Fruit fly (Drosophila melanogaster) whole organism, embryonic: Measurements from ENCODE around the gene CG14017.
A peak's percentile ranks its signal among the peaks of the same experiment; 100 is the strongest.

ENCODE experiments used
- BtbVII ChIP-seq: fragments of 200-800 bp; sonication (Bioruptor generic); optimal IDR thresholded peaks from 3 replicates; lab custom pipeline; 2017; ENCODE audit warnings: missing biosample characterization, mild to moderate bottlenecking, missing genetic modification characterization
- CG11085 ChIP-seq: fragments of 200-800 bp; sonication (Bioruptor generic); IDR thresholded peaks from 2 replicates; pipeline ENCODE4 v1.3.6; 2022; ENCODE audit warnings: missing biosample characterization, missing genetic modification characterization
- CG11695 ChIP-seq: fragments of 200-800 bp; sonication (Bioruptor generic); IDR thresholded peaks from 3 replicates; pipeline ENCODE4 v1.3.6; 2022; ENCODE audit warnings: missing biosample characterization, missing genetic modification characterization
- CG12104 ChIP-seq: fragments of 200-800 bp; sonication (Bioruptor generic); optimal IDR thresholded peaks from 3 replicates; lab custom pipeline; 2016; ENCODE audit warnings: missing biosample characterization, missing genetic modification characterization
- CG1529 ChIP-seq: fragments of 200-800 bp; sonication (Bioruptor generic); optimal IDR thresholded peaks from 3 replicates; lab custom pipeline; 2018; ENCODE audit warnings: missing biosample characterization, missing genetic modification characterization
- CG1792 ChIP-seq: fragments of 200-800 bp; sonication (Bioruptor generic); optimal IDR thresholded peaks from 2 replicates; lab custom pipeline; 2016; ENCODE audit warnings: missing biosample characterization, missing genetic modification characterization
- CG18262 ChIP-seq: fragments of 200-800 bp; optimal IDR thresholded peaks from 3 replicates; lab custom pipeline; 2019; ENCODE audit warnings: missing biosample characterization, mild to moderate bottlenecking, missing genetic modification characterization, moderate library complexity
- CG2202 ChIP-seq: fragments of 200-800 bp; sonication (Bioruptor generic); optimal IDR thresholded peaks from 2 replicates; lab custom pipeline; 2018; ENCODE audit warnings: missing biosample characterization, mild to moderate bottlenecking, missing genetic modification characterization
- CG2678 ChIP-seq: fragments of 200-800 bp; sonication (Bioruptor generic); optimal IDR thresholded peaks from 3 replicates; lab custom pipeline; 2019; ENCODE audit warnings: missing biosample characterization, mild to moderate bottlenecking, missing genetic modification characterization, moderate library complexity
- CG31365 ChIP-seq: fragments of 200-800 bp; sonication (Bioruptor generic); optimal IDR thresholded peaks from 2 replicates; lab custom pipeline; 2018; ENCODE audit warnings: missing biosample characterization, mild to moderate bottlenecking, missing genetic modification characterization
- CG4404 ChIP-seq: fragments of 200-800 bp; sonication (Bioruptor generic); IDR thresholded peaks from 2 replicates; pipeline ENCODE4 v1.3.6; 2022; ENCODE audit warnings: missing biosample characterization, missing genetic modification characterization
- CG6791 ChIP-seq: fragments of 200-800 bp; sonication (Bioruptor generic); IDR thresholded peaks from 3 replicates; pipeline ENCODE4 v1.3.6; 2022; ENCODE audit warnings: missing biosample characterization, missing genetic modification characterization; ENCODE audit not compliant: partially characterized antibody
- CG6813 ChIP-seq: fragments of 200-800 bp; sonication (Bioruptor generic); optimal IDR thresholded peaks from 2 replicates; lab custom pipeline; 2017; ENCODE audit warnings: missing biosample characterization, missing genetic modification characterization, mild to moderate bottlenecking, moderate library complexity, missing genetic modification reagents
- CG7839 ChIP-seq: fragments of 200-800 bp; sonication (Bioruptor generic); optimal IDR thresholded peaks from 3 replicates; lab custom pipeline; 2018; ENCODE audit warnings: missing biosample characterization, mild to moderate bottlenecking, missing genetic modification characterization, moderate library complexity
- CG8290 ChIP-seq, 3 experiments: fragments of 200-800 bp; sonication (Bioruptor generic); optimal IDR thresholded peaks; 2 replicates each; lab custom pipeline; 2016 to 2019; ENCODE audit warnings: missing biosample characterization in 3 of 3, missing genetic modification characterization in 3 of 3, mild to moderate bottlenecking in 2 of 3, moderate library complexity in 1 of 3
- CG8765 ChIP-seq: fragments of 200-800 bp; sonication (Bioruptor generic); IDR thresholded peaks from 2 replicates; pipeline ENCODE4 v1.3.6; 2022; ENCODE audit warnings: missing biosample characterization, missing genetic modification characterization
- CG8944 ChIP-seq: fragments of 200-800 bp; sonication (Bioruptor generic); optimal IDR thresholded peaks from 3 replicates; lab custom pipeline; 2016; ENCODE audit warnings: missing biosample characterization, missing genetic modification characterization
- Chrac-16 ChIP-seq: fragments of 200-800 bp; sonication (Bioruptor generic); optimal IDR thresholded peaks from 3 replicates; lab custom pipeline; 2016; ENCODE audit warnings: missing biosample characterization, missing genetic modification characterization
- D ChIP-seq, 2 experiments: fragments of 200-800 bp in 1 of 2; fragments of >200 bp in 1 of 2; sonication (Bioruptor generic) in 1 of 2; optimal IDR thresholded peaks; 2 replicates in 1 of 2; 3 replicates in 1 of 2; lab custom pipeline; 2017; ENCODE audit warnings: mild to moderate bottlenecking in 1 of 2, missing biosample characterization in 1 of 2, missing genetic modification characterization in 1 of 2, missing genetic modification reagents in 1 of 2
- D19A ChIP-seq: fragments of 200-800 bp; optimal IDR thresholded peaks from 3 replicates; lab custom pipeline; 2019; ENCODE audit warnings: missing biosample characterization, mild to moderate bottlenecking, missing genetic modification characterization, moderate library complexity
- Dll ChIP-seq: fragments of 200-800 bp; sonication (Bioruptor generic); IDR thresholded peaks from 4 replicates; pipeline ENCODE4 v1.3.6; 2022; ENCODE audit warnings: missing biosample characterization, missing genetic modification characterization; ENCODE audit not compliant: partially characterized antibody
- Dp ChIP-seq: fragments of 200-800 bp; sonication (Bioruptor generic); optimal IDR thresholded peaks from 2 replicates; lab custom pipeline; 2018; ENCODE audit warnings: missing biosample characterization, mild to moderate bottlenecking, missing genetic modification characterization, moderate library complexity
- HLH4C ChIP-seq: fragments of 200-800 bp; sonication (Bioruptor generic); IDR thresholded peaks from 3 replicates; pipeline ENCODE4 v1.3.6; 2022; ENCODE audit warnings: missing biosample characterization, missing genetic modification characterization; ENCODE audit not compliant: partially characterized antibody
- Hmx ChIP-seq: fragments of 200-800 bp; sonication (Bioruptor generic); optimal IDR thresholded peaks from 2 replicates; lab custom pipeline; 2016; ENCODE audit warnings: missing biosample characterization, missing genetic modification characterization
- MBD-R2 ChIP-seq: fragments of 200-800 bp; sonication (Bioruptor generic); IDR thresholded peaks from 2 replicates; pipeline ENCODE4 v1.3.6; 2022; ENCODE audit warnings: missing biosample characterization, missing genetic modification characterization
- MESR4 ChIP-seq: fragments of 200-800 bp; sonication (Bioruptor generic); optimal IDR thresholded peaks from 2 replicates; lab custom pipeline; 2018; ENCODE audit warnings: missing biosample characterization, mild to moderate bottlenecking, missing genetic modification characterization, moderate library complexity
- Mad ChIP-seq: fragments of 200-800 bp; sonication (Bioruptor generic); optimal IDR thresholded peaks from 2 replicates; lab custom pipeline; 2016; ENCODE audit warnings: missing biosample characterization, missing genetic modification characterization
- Myb ChIP-seq: fragments of 200-800 bp; sonication (Bioruptor generic); optimal IDR thresholded peaks from 2 replicates; lab custom pipeline; 2016; ENCODE audit warnings: missing biosample characterization, missing genetic modification characterization
- Oaz ChIP-seq: fragments of 200-800 bp; sonication (Bioruptor generic); IDR thresholded peaks from 2 replicates; pipeline ENCODE4 v1.3.6; 2022; ENCODE audit warnings: missing biosample characterization, missing genetic modification characterization
- Rfx ChIP-seq: fragments of 200-800 bp; sonication (Bioruptor generic); IDR thresholded peaks from 2 replicates; pipeline ENCODE4 v1.3.6; 2022; ENCODE audit warnings: missing biosample characterization, missing genetic modification characterization
- Rx ChIP-seq: fragments of 200-800 bp; sonication (Bioruptor generic); IDR thresholded peaks from 2 replicates; pipeline ENCODE4 v1.3.6; 2022; ENCODE audit warnings: missing biosample characterization, missing genetic modification characterization
- Side ChIP-seq: fragments of 200-800 bp; sonication (Bioruptor generic); optimal IDR thresholded peaks from 2 replicates; lab custom pipeline; 2016; ENCODE audit warnings: missing biosample characterization, missing genetic modification characterization
- Tbp ChIP-seq: fragments of >200 bp; optimal IDR thresholded peaks from 2 replicates; lab custom pipeline; 2018; ENCODE audit warnings: missing biosample characterization, missing genetic modification characterization
- al ChIP-seq: fragments of 200-800 bp; sonication (Bioruptor generic); IDR thresholded peaks from 2 replicates; pipeline ENCODE4 v1.3.6; 2022; ENCODE audit warnings: missing biosample characterization, missing genetic modification characterization
- chm ChIP-seq: fragments of 200-800 bp; sonication (Bioruptor generic); IDR thresholded peaks from 2 replicates; pipeline ENCODE4 v1.3.6; 2022; ENCODE audit warnings: missing biosample characterization, missing genetic modification characterization
- ci ChIP-seq: fragments of 200-800 bp; sonication (Bioruptor generic); IDR thresholded peaks from 3 replicates; pipeline ENCODE4 v1.3.6; 2022; ENCODE audit warnings: missing biosample characterization, missing genetic modification characterization
- eyg ChIP-seq: fragments of 200-800 bp; sonication (Bioruptor generic); optimal IDR thresholded peaks from 3 replicates; lab custom pipeline; 2016; ENCODE audit warnings: missing biosample characterization, missing genetic modification characterization
- gfzf ChIP-seq: fragments of 200-800 bp; sonication (Bioruptor generic); optimal IDR thresholded peaks from 2 replicates; lab custom pipeline; 2016; ENCODE audit warnings: missing biosample characterization, mild to moderate bottlenecking, missing genetic modification characterization, moderate library complexity
- grau ChIP-seq: fragments of 200-800 bp; optimal IDR thresholded peaks from 3 replicates; lab custom pipeline; 2019; ENCODE audit warnings: missing biosample characterization, mild to moderate bottlenecking, missing genetic modification characterization, moderate library complexity
- jigr1 ChIP-seq: fragments of 200-800 bp; sonication (Bioruptor generic); IDR thresholded peaks from 3 replicates; pipeline ENCODE4 v1.3.6; 2022; ENCODE audit warnings: missing biosample characterization, missing genetic modification characterization
- nerfin-1 ChIP-seq: fragments of 200-800 bp; sonication (Bioruptor generic); optimal IDR thresholded peaks from 3 replicates; lab custom pipeline; 2019; ENCODE audit warnings: missing biosample characterization, mild to moderate bottlenecking, missing genetic modification characterization, moderate library complexity
- nerfin-2 ChIP-seq: fragments of 200-800 bp; sonication (Bioruptor generic); IDR thresholded peaks from 2 replicates; pipeline ENCODE4 v1.3.6; 2022; ENCODE audit warnings: missing biosample characterization, missing genetic modification characterization; ENCODE audit not compliant: partially characterized antibody
- odd ChIP-seq: fragments of 200-800 bp; sonication (Bioruptor generic); optimal IDR thresholded peaks from 2 replicates; lab custom pipeline; 2017; ENCODE audit warnings: missing biosample characterization, mild to moderate bottlenecking, missing genetic modification characterization
- pzg ChIP-seq: fragments of 200-800 bp; sonication (Bioruptor generic); optimal IDR thresholded peaks from 3 replicates; lab custom pipeline; 2018; ENCODE audit warnings: missing biosample characterization, mild to moderate bottlenecking, missing genetic modification characterization, moderate library complexity
- repo ChIP-seq: fragments of 200-800 bp; sonication (Bioruptor generic); optimal IDR thresholded peaks from 2 replicates; lab custom pipeline; 2016; ENCODE audit warnings: missing biosample characterization, missing genetic modification characterization
- schlank ChIP-seq: fragments of 200-800 bp; sonication (Bioruptor generic); optimal IDR thresholded peaks from 2 replicates; lab custom pipeline; 2018; ENCODE audit warnings: missing biosample characterization, mild to moderate bottlenecking, missing genetic modification characterization
- sna ChIP-seq: fragments of 200-800 bp; sonication (Bioruptor generic); IDR thresholded peaks from 2 replicates; pipeline ENCODE4 v1.3.6; 2022; ENCODE audit warnings: missing biosample characterization, missing genetic modification characterization; ENCODE audit not compliant: partially characterized antibody
- sr ChIP-seq: fragments of 200-800 bp; sonication (Bioruptor generic); IDR thresholded peaks from 3 replicates; pipeline ENCODE4 v1.3.6; 2022; ENCODE audit warnings: missing biosample characterization, missing genetic modification characterization
- tin ChIP-seq: fragments of 200-800 bp; sonication (Bioruptor generic); optimal IDR thresholded peaks from 3 replicates; lab custom pipeline; 2016; ENCODE audit warnings: missing biosample characterization, missing genetic modification characterization
- twi ChIP-seq: fragments of 200-800 bp; optimal IDR thresholded peaks from 2 replicates; lab custom pipeline; 2019; ENCODE audit warnings: missing biosample characterization, mild to moderate bottlenecking, missing genetic modification characterization, moderate library complexity
- vvl ChIP-seq: fragments of 200-800 bp; sonication (Bioruptor generic); IDR thresholded peaks from 2 replicates; pipeline ENCODE4 v1.3.6; 2022; ENCODE audit warnings: missing biosample characterization, missing genetic modification characterization

Gene CG14017

dm6 chr2L:5525723-5526122 is 28.0 kb upstream of the CG14017 start, which contains the start of gene Cap-D3 (continued):
- peak; percentile 85 for TF ChIP-seq HLH4C (GFP tag; lab: Robert Waterston, UW)
- TF ChIP-seq eyg (GFP tag; lab: Kevin White, UChicago), result no peak
- no peak for TF ChIP-seq Tbp (GFP tag; lab: Kevin White, UChicago)
- TF ChIP-seq al (GFP tag; lab: Robert Waterston, UW), result no peak
- TF ChIP-seq grau (tag; lab: Kevin White, UChicago), result no peak
- no peak for TF ChIP-seq jigr1
- no peak for TF ChIP-seq Side
- no peak for TF ChIP-seq CG11085 (GFP tag; lab: Robert Waterston, UW)
- TF ChIP-seq CG6813, result no peak
- TF ChIP-seq CG1529 (GFP tag; lab: Kevin White, UChicago), result no peak
- TF ChIP-seq schlank (tag; lab: Kevin White, UChicago), result no peak
- no peak for TF ChIP-seq CG12104 (GFP tag; lab: Kevin White, UChicago)
- no peak for TF ChIP-seq CG8944
- no peak for TF ChIP-seq vvl (GFP tag; lab: Robert Waterston, UW)
- no peak for TF ChIP-seq D19A (tag; lab: Kevin White, UChicago)
- no peak for TF ChIP-seq gfzf (GFP tag; lab: Kevin White, UChicago)
- no peak for TF ChIP-seq Oaz
- TF ChIP-seq chm (GFP tag; lab: Robert Waterston, UW), result no peak
- TF ChIP-seq sna, result peak; percentile 55; the same call in 1 of the 2 replicates
- no peak for TF ChIP-seq twi
- no peak for TF ChIP-seq nerfin-1 (tag; lab: Kevin White, UChicago)
- no peak for TF ChIP-seq CG11695
- no peak for TF ChIP-seq CG31365 (tag; lab: Kevin White, UChicago)
- TF ChIP-seq CG8765 (GFP tag; lab: Robert Waterston, UW), result no peak
- TF ChIP-seq CG2202 (tag; lab: Kevin White, UChicago), result no peak
- TF ChIP-seq Rfx, result no peak
- peak; percentile 45; the same call in 2 of the 4 replicates for TF ChIP-seq Dll (GFP tag; lab: Robert Waterston, UW)
- TF ChIP-seq Hmx, result no peak
- TF ChIP-seq CG1792, result no peak
- TF ChIP-seq ci (GFP tag; lab: Robert Waterston, UW), result peak; percentile 28; the same call in 1 of the 3 replicates
- TF ChIP-seq CG18262 (tag; lab: Kevin White, UChicago), result no peak
- peak; percentile 78 for TF ChIP-seq CG6791 (GFP tag; lab: Robert Waterston, UW)
- no peak for TF ChIP-seq CG4404 (GFP tag; lab: Robert Waterston, UW)
- TF ChIP-seq MESR4 (GFP tag; lab: Kevin White, UChicago), result peak; percentile 27
- peak; percentile 35 for TF ChIP-seq pzg (GFP tag; lab: Kevin White, UChicago)
- TF ChIP-seq BtbVII (GFP tag; lab: Kevin White, UChicago), result no peak
- TF ChIP-seq MBD-R2 (GFP tag; lab: Robert Waterston, UW), result peak; percentile 76
- TF ChIP-seq Rx (GFP tag; lab: Robert Waterston, UW), result no peak
- TF ChIP-seq D (optimal IDR thresholded peaks at IDR 0.05; lab: Kevin White, UChicago), result no peak
- TF ChIP-seq D (GFP tag; optimal IDR thresholded peaks at IDR 0.05; lab: Kevin White, UChicago), result no peak
- peak; percentile 74 for TF ChIP-seq Dp (GFP tag; lab: Kevin White, UChicago)
- no peak for TF ChIP-seq Mad (GFP tag; lab: Kevin White, UChicago)
- no peak for TF ChIP-seq CG2678 (tag; lab: Kevin White, UChicago)
- no peak for TF ChIP-seq repo (GFP tag; lab: Kevin White, UChicago)
- TF ChIP-seq nerfin-2 (GFP tag; lab: Robert Waterston, UW), result peak; percentile 72
- no peak for TF ChIP-seq Chrac-16 (GFP tag; lab: Kevin White, UChicago)
- peak; percentile 78 for TF ChIP-seq Myb (GFP tag; lab: Kevin White, UChicago)
- no peak for TF ChIP-seq odd
- no peak for TF ChIP-seq CG8290 (GFP tag; optimal IDR thresholded peaks at IDR 0.05; lab: Kevin White, UChicago)
- no peak for TF ChIP-seq CG8290 (tag; optimal IDR thresholded peaks at IDR 0.05; lab: Kevin White, UChicago)
- no peak for TF ChIP-seq sr (GFP tag; lab: Robert Waterston, UW)
- no peak for TF ChIP-seq CG7839 (tag; lab: Kevin White, UChicago)
- no peak for TF ChIP-seq tin (GFP tag; lab: Kevin White, UChicago)
